Worm (Caenorhabditis elegans): Measurements from ENCODE around the gene irld-15.

Gene irld-15

ce11 chrV:2278543-2278942 lies 25.1 kb downstream of the irld-15 start, which contains the start of gene fbxa-137:
TSS of gene fbxa-137 (plus strand) at chrV:2278816.
- TF ChIP-seq C34F6.9 (tag; optimal IDR thresholded peaks at IDR 0.05) = peak; percentile 21
- no peak for TF ChIP-seq peb-1 (tag; optimal IDR thresholded peaks at IDR 0.05)
- no peak for TF ChIP-seq nhr-23 (tag; optimal IDR thresholded peaks at IDR 0.05)
- peak; percentile 62 for TF ChIP-seq unc-55 (GFP tag; optimal IDR thresholded peaks at IDR 0.05)

- TF ChIP-seq R02D3.7 (tag; optimal IDR thresholded peaks at IDR 0.05) (no peak), nhr-129 (tag; optimal IDR thresholded peaks at IDR 0.05) (peak; percentile 13)
Observed at ce11 chrV:2278052-2278451, 25.6 kb downstream of the irld-15 start, which contains the start of gene nhr-59. TSS of gene nhr-59 (minus strand) at chrV:2278265.

ce11 chrV:2277260-2277659 lies 26.4 kb downstream of the irld-15 start:
- no peak for TF ChIP-seq nhr-10 (tag; optimal IDR thresholded peaks at IDR 0.05)

ce11 chrV:2274253-2274892 lies 29.3 kb downstream of the irld-15 start, which contains the start of the genes Y5H2A.4 and abu-4:
TSS of gene Y5H2A.4 (minus strand) at chrV:2274353.
TSS of gene abu-4 (plus strand) at chrV:2274842.
- TF ChIP-seq mbf-1 (tag; optimal IDR thresholded peaks at IDR 0.05) (no peak), nhr-25 (tag; optimal IDR thresholded peaks at IDR 0.05) (no peak), nhr-23 (tag; optimal IDR thresholded peaks at IDR 0.05) (no peak), peb-1 (tag; optimal IDR thresholded peaks at IDR 0.05) (no peak), fos-1 (tag; optimal IDR thresholded peaks at IDR 0.05) (no peak)

ce11 chrV:2271750-2272149 lies 31.9 kb downstream of the irld-15 start, which contains the start of gene Y5H2A.1:
TSS of gene Y5H2A.1 (minus strand) at chrV:2271850.
- TF ChIP-seq F13H6.1 (tag; optimal IDR thresholded peaks at IDR 0.05) (no peak), skn-1 (tag; optimal IDR thresholded peaks at IDR 0.05) (no peak), alr-1 (tag; optimal IDR thresholded peaks at IDR 0.05) (no peak), ama-1 (optimal IDR thresholded peaks at IDR 0.05) (no peak), R02D3.7 (tag; optimal IDR thresholded peaks at IDR 0.05) (no peak)

ce11 chrV:2266958-2267357 lies 36.7 kb downstream of the irld-15 start, which contains the start of gene nhr-275:
TSS of gene nhr-275 (minus strand) at chrV:2267058.
- TF ChIP-seq ZK546.5 (tag; optimal IDR thresholded peaks at IDR 0.05) (no peak), nhr-23 (tag; optimal IDR thresholded peaks at IDR 0.05) (no peak), C34F6.9 (tag; optimal IDR thresholded peaks at IDR 0.05) (no peak), unc-39 (tag; optimal IDR thresholded peaks at IDR 0.05) (no peak)

- TF ChIP-seq lsy-2 (tag; optimal IDR thresholded peaks at IDR 0.05) (no peak), ceh-82 (tag; optimal IDR thresholded peaks at IDR 0.05) (no peak), nhr-77 (tag; optimal IDR thresholded peaks at IDR 0.05) (no peak)
Observed at ce11 chrV:2264925-2265324, 38.8 kb downstream of the irld-15 start.

- no peak for TF ChIP-seq R02D3.7 (tag; optimal IDR thresholded peaks at IDR 0.05)
- no peak for TF ChIP-seq C34F6.9 (tag; optimal IDR thresholded peaks at IDR 0.05)
Observed at ce11 chrV:2264455-2264854, 39.2 kb downstream of the irld-15 start, which contains the start of gene nhr-183. TSS of gene nhr-183 (minus strand) at chrV:2264634.

- TF ChIP-seq lsy-2 (tag; optimal IDR thresholded peaks at IDR 0.05) = no peak
- TF ChIP-seq peb-1 (tag; optimal IDR thresholded peaks at IDR 0.05) = no peak
- TF ChIP-seq aly-2 (tag; optimal IDR thresholded peaks at IDR 0.05) = no peak
- no peak for TF ChIP-seq nhr-11 (tag; optimal IDR thresholded peaks at IDR 0.05)
- TF ChIP-seq nhr-10 (tag; optimal IDR thresholded peaks at IDR 0.05) = no peak
- no peak for TF ChIP-seq elt-3 (tag; optimal IDR thresholded peaks at IDR 0.05)
- TF ChIP-seq mbf-1 (tag; optimal IDR thresholded peaks at IDR 0.05) = no peak
- TF ChIP-seq sma-9 (GFP tag; optimal IDR thresholded peaks at IDR 0.05) = no peak
- no peak for TF ChIP-seq sma-9 (tag; optimal IDR thresholded peaks at IDR 0.05)
- TF ChIP-seq dmd-4 (tag; optimal IDR thresholded peaks at IDR 0.05) = no peak
- no peak for TF ChIP-seq ztf-1 (GFP tag; conservative IDR thresholded peaks at IDR 0.05)
- TF ChIP-seq unc-55 (GFP tag; optimal IDR thresholded peaks at IDR 0.05) = no peak
- TF ChIP-seq sma-3 (GFP tag; optimal IDR thresholded peaks at IDR 0.05) = no peak
- no peak for TF ChIP-seq unc-39 (tag; optimal IDR thresholded peaks at IDR 0.05)
- TF ChIP-seq ZK546.5 (tag; optimal IDR thresholded peaks at IDR 0.05) = no peak
- TF ChIP-seq mdl-1 (tag; optimal IDR thresholded peaks at IDR 0.05) = no peak
- TF ChIP-seq lin-39 (tag; optimal IDR thresholded peaks at IDR 0.05) = no peak
- TF ChIP-seq R02D3.7 (tag; optimal IDR thresholded peaks at IDR 0.05) = no peak
Observed at ce11 chrV:2260660-2261059, 43.0 kb downstream of the irld-15 start, which contains the start of gene F41B5.12. TSS of gene F41B5.12 (plus strand) at chrV:2260960.
